Worm (Caenorhabditis elegans) whole organism, L2 larva: ENCODE results near the gene pigs-1.
A peak's percentile ranks its signal among the peaks of the same experiment; 100 is the strongest.

ENCODE experiments used
- C34F6.9 ChIP-seq: fragments of 150-350 bp; optimal IDR thresholded peaks from 2 replicates; lab custom pipeline; 2014; ENCODE audit warnings: missing biosample characterization, missing genetic modification characterization
- F13H6.1 ChIP-seq: sonication (generic microtip); optimal IDR thresholded peaks from 2 replicates; lab custom pipeline; 2016; ENCODE audit warnings: missing genetic modification characterization, missing compliant biosample characterization
- R02D3.7 ChIP-seq: fragments of 150-350 bp; optimal IDR thresholded peaks from 2 replicates; lab custom pipeline; 2014; ENCODE audit warnings: missing biosample characterization, missing genetic modification characterization
- Y55F3AM.14 ChIP-seq: fragments of 200-800 bp; sonication (Bioruptor generic); optimal IDR thresholded peaks from 2 replicates; lab custom pipeline; 2018; ENCODE audit warnings: mild to moderate bottlenecking, missing genetic modification characterization, missing compliant biosample characterization
- ZK546.5 ChIP-seq: sonication (generic microtip); optimal IDR thresholded peaks from 2 replicates; lab custom pipeline; 2017; ENCODE audit warnings: missing biosample characterization, missing genetic modification characterization
- alr-1 ChIP-seq: fragments of 150-350 bp; optimal IDR thresholded peaks from 2 replicates; lab custom pipeline; 2014; ENCODE audit warnings: missing biosample characterization, missing genetic modification characterization
- aly-2 ChIP-seq: fragments of 150-350 bp; optimal IDR thresholded peaks from 2 replicates; lab custom pipeline; 2014; ENCODE audit warnings: missing biosample characterization, missing genetic modification characterization
- blmp-1 ChIP-seq: sonication (generic microtip); optimal IDR thresholded peaks from 2 replicates; lab custom pipeline; 2017; ENCODE audit warnings: missing genetic modification characterization, mild to moderate bottlenecking, missing compliant biosample characterization, antibody characterized with exemption, moderate library complexity; ENCODE audit not compliant: insufficient read depth
- ceh-16 ChIP-seq: fragments of 150-350 bp; optimal IDR thresholded peaks from 2 replicates; lab custom pipeline; 2014; ENCODE audit warnings: missing biosample characterization, missing genetic modification characterization
- crh-2 ChIP-seq: sonication (generic microtip); optimal IDR thresholded peaks from 2 replicates; lab custom pipeline; 2017; ENCODE audit warnings: missing biosample characterization, missing genetic modification characterization
- dmd-4 ChIP-seq: sonication (generic microtip); optimal IDR thresholded peaks from 2 replicates; lab custom pipeline; 2017; ENCODE audit warnings: missing biosample characterization, missing genetic modification characterization
- egl-27 ChIP-seq: sonication (generic microtip); optimal IDR thresholded peaks from 3 replicates; lab custom pipeline; 2017; ENCODE audit warnings: missing biosample characterization, missing genetic modification reagents, missing genetic modification characterization
- gmeb-1 ChIP-seq: fragments of 150-350 bp; optimal IDR thresholded peaks from 2 replicates; lab custom pipeline; 2014; ENCODE audit warnings: missing biosample characterization, missing genetic modification characterization
- lin-11 ChIP-seq: fragments of 150-350 bp; sonication (generic microtip); optimal IDR thresholded peaks from 2 replicates; lab custom pipeline; 2014; ENCODE audit warnings: missing biosample characterization, missing genetic modification characterization, inconsistent platforms, mixed read lengths
- lin-13 ChIP-seq: fragments of 150-350 bp; optimal IDR thresholded peaks from 2 replicates; lab custom pipeline; 2014; ENCODE audit warnings: missing biosample characterization, missing genetic modification reagents, missing genetic modification characterization
- lin-39 ChIP-seq: fragments of 150-350 bp; optimal IDR thresholded peaks from 2 replicates; lab custom pipeline; 2014; ENCODE audit warnings: missing biosample characterization, missing genetic modification reagents, missing genetic modification characterization
- lsy-2 ChIP-seq, 2 experiments: fragments of 150-350 bp in 1 of 2; sonication (generic microtip) in 1 of 2; optimal IDR thresholded peaks; 2 replicates each; lab custom pipeline; 2014 to 2017; ENCODE audit warnings: missing biosample characterization in 2 of 2, missing genetic modification characterization in 2 of 2
- mab-5 ChIP-seq: fragments of 150-350 bp; optimal IDR thresholded peaks from 2 replicates; lab custom pipeline; 2014; ENCODE audit warnings: missing biosample characterization, missing genetic modification characterization
- mdl-1 ChIP-seq, 2 experiments: fragments of 150-350 bp in 1 of 2; sonication (generic microtip) in 1 of 2; optimal IDR thresholded peaks; 2 replicates each; lab custom pipeline; 2017; ENCODE audit warnings: missing biosample characterization in 2 of 2, missing genetic modification characterization in 2 of 2
- nhr-10 ChIP-seq: sonication (generic microtip); optimal IDR thresholded peaks from 2 replicates; lab custom pipeline; 2017; ENCODE audit warnings: missing biosample characterization, missing genetic modification characterization
- nhr-12 ChIP-seq: fragments of 150-350 bp; optimal IDR thresholded peaks from 2 replicates; lab custom pipeline; 2014; ENCODE audit warnings: missing biosample characterization, missing genetic modification characterization
- nhr-129 ChIP-seq: fragments of 150-350 bp; optimal IDR thresholded peaks from 2 replicates; lab custom pipeline; 2014; ENCODE audit warnings: missing biosample characterization, missing genetic modification characterization
- nhr-21 ChIP-seq: fragments of 150-350 bp; optimal IDR thresholded peaks from 2 replicates; lab custom pipeline; 2014; ENCODE audit warnings: missing biosample characterization, missing genetic modification characterization
- nhr-25 ChIP-seq: fragments of 150-350 bp; sonication (generic microtip); optimal IDR thresholded peaks from 3 replicates; lab custom pipeline; 2014; ENCODE audit warnings: missing biosample characterization, missing genetic modification characterization
- nhr-6 ChIP-seq: fragments of 150-350 bp; optimal IDR thresholded peaks from 2 replicates; lab custom pipeline; 2014; ENCODE audit warnings: missing biosample characterization, missing genetic modification characterization
- peb-1 ChIP-seq: fragments of 150-350 bp; optimal IDR thresholded peaks from 2 replicates; lab custom pipeline; 2014; ENCODE audit warnings: missing biosample characterization, missing genetic modification characterization
- sem-4 ChIP-seq: fragments of 150-350 bp; optimal IDR thresholded peaks from 2 replicates; lab custom pipeline; 2014; ENCODE audit warnings: missing biosample characterization, missing genetic modification reagents, missing genetic modification characterization
- skn-1 ChIP-seq: sonication (generic microtip); optimal IDR thresholded peaks from 2 replicates; lab custom pipeline; 2017; ENCODE audit warnings: missing biosample characterization, missing genetic modification characterization
- sma-3 ChIP-seq: sonication (generic microtip); optimal IDR thresholded peaks from 2 replicates; lab custom pipeline; 2016; ENCODE audit warnings: missing genetic modification reagents, missing genetic modification characterization, missing compliant biosample characterization
- sma-9 ChIP-seq, 2 experiments: fragments of 150-350 bp in 1 of 2; sonication (generic microtip) in 1 of 2; optimal IDR thresholded peaks; 2 replicates each; lab custom pipeline; 2014 to 2016; ENCODE audit warnings: missing genetic modification characterization in 2 of 2, mild to moderate bottlenecking in 1 of 2, missing biosample characterization in 1 of 2, missing compliant biosample characterization in 1 of 2, missing genetic modification reagents in 1 of 2, moderate library complexity in 1 of 2
- snpc-4 ChIP-seq: fragments of 150-350 bp; optimal IDR thresholded peaks from 2 replicates; lab custom pipeline; 2014; ENCODE audit warnings: missing biosample characterization, missing genetic modification characterization
- unc-39 ChIP-seq: fragments of 150-350 bp; optimal IDR thresholded peaks from 2 replicates; lab custom pipeline; 2014; ENCODE audit warnings: missing biosample characterization, missing genetic modification characterization
- unc-55 ChIP-seq: fragments of 150-350 bp; sonication (generic microtip); optimal IDR thresholded peaks from 3 replicates; lab custom pipeline; 2014; ENCODE audit warnings: missing biosample characterization, missing genetic modification reagents, missing genetic modification characterization
- zag-1 ChIP-seq: fragments of 150-350 bp; optimal IDR thresholded peaks from 2 replicates; lab custom pipeline; 2014; ENCODE audit warnings: missing biosample characterization, missing genetic modification characterization
- ztf-11 ChIP-seq: sonication (generic microtip); optimal IDR thresholded peaks from 2 replicates; lab custom pipeline; 2017; ENCODE audit warnings: missing biosample characterization, missing genetic modification characterization
- ztf-4 ChIP-seq: fragments of 150-350 bp; optimal IDR thresholded peaks from 2 replicates; lab custom pipeline; 2014; ENCODE audit warnings: missing biosample characterization, missing genetic modification characterization

Gene pigs-1

DNA sequence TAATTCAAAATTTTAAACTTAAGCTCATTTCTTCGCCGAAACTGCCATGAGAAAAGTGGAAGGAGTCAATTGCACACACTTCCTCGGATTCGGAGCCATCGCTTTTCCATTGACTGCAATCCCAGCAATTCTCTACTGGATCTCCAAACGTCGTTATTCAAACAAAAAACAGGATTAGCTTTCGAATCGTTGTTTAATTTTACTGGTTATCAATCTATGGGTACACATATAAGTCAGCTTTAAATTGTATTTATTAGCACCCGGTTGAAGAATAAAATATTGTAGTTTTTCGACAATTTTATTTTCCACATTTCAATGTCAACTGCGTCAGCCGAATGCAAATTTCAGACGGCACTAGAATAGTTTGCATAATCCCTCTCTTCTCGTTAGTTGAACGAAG is 18.9 kb downstream of the pigs-1 start, which contains the start of gene glt-3:
TSS of gene glt-3 (plus strand) at position 301 of the 400 bp plus-strand sequence.
- TF ChIP-seq sma-9 (GFP tag; optimal IDR thresholded peaks at IDR 0.05; lab: Kevin White, UChicago) (no peak), sma-9 (tag; optimal IDR thresholded peaks at IDR 0.05; lab: Kevin White, UChicago) (no peak)

- no peak for TF ChIP-seq egl-27 (tag; lab: Kevin White, UChicago)
- TF ChIP-seq unc-55, result peak; percentile 94
- TF ChIP-seq nhr-21, result peak; percentile 2
- peak; percentile 20 for TF ChIP-seq zag-1
- peak; percentile 10 for TF ChIP-seq snpc-4 (tag; lab: Kevin White, UChicago)
- no peak for TF ChIP-seq mab-5 (tag; lab: Kevin White, UChicago)
- peak; percentile 63 for TF ChIP-seq lin-13 (GFP tag; lab: Kevin White, UChicago)
- peak; percentile 86 for TF ChIP-seq C34F6.9 (tag; lab: Kevin White, UChicago)
- TF ChIP-seq lsy-2 (tag; optimal IDR thresholded peaks at IDR 0.05; lab: Kevin White, UChicago), result peak; percentile 16 to 90
- TF ChIP-seq F13H6.1 (tag; lab: Kevin White, UChicago), result peak; percentile 52
- TF ChIP-seq nhr-6, result no peak
- TF ChIP-seq ZK546.5 (tag; lab: Kevin White, UChicago), result peak; percentile 80
- TF ChIP-seq lin-11 (tag; lab: Kevin White, UChicago), result peak; percentile 84
- TF ChIP-seq sma-3, result peak; percentile 66
- TF ChIP-seq sma-9 (GFP tag; optimal IDR thresholded peaks at IDR 0.05; lab: Kevin White, UChicago), result peak; percentile 39
- TF ChIP-seq sma-9 (tag; optimal IDR thresholded peaks at IDR 0.05; lab: Kevin White, UChicago), result no peak
- no peak for TF ChIP-seq dmd-4 (tag; lab: Kevin White, UChicago)
- no peak for TF ChIP-seq R02D3.7
- TF ChIP-seq nhr-129, result peak; percentile 90
- TF ChIP-seq ztf-4 (tag; lab: Kevin White, UChicago), result no peak
- TF ChIP-seq gmeb-1 (tag; lab: Kevin White, UChicago), result peak; percentile 90
- peak; percentile 22 for TF ChIP-seq sem-4 (tag; lab: Kevin White, UChicago)
- TF ChIP-seq skn-1, result no peak
- TF ChIP-seq crh-2 (tag; lab: Kevin White, UChicago), result peak; percentile 94
Measured at ce11 chrIV:10128906-10129386, 19.9 kb downstream of the pigs-1 start, which contains the start of the genes gtbp-1 and K08F4.3. gtbp-1 (minus strand) TSS chrIV:10128956. K08F4.3 (plus strand) TSS chrIV:10129257.

DNA sequence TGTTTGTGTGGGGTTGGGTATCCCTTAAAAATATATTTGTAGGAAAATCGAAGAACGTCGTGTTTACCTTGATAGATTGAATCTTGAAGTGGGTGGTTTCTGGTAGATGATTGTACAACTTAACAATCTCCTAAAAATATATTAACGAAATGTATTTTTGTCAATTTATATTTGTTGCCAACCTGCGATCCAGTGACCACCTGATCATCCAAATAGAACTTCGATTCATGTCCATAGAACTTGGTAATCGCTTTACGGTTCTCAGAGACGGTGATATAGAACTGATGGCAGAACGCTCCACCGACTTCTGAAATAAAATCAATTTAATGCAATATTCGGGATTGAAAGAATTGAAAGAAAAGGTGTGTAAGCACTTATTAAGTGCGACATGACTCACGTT is 20.4 kb downstream of the pigs-1 start:
- TF ChIP-seq alr-1 (tag; lab: Kevin White, UChicago), result no peak
- TF ChIP-seq aly-2, result no peak

DNA sequence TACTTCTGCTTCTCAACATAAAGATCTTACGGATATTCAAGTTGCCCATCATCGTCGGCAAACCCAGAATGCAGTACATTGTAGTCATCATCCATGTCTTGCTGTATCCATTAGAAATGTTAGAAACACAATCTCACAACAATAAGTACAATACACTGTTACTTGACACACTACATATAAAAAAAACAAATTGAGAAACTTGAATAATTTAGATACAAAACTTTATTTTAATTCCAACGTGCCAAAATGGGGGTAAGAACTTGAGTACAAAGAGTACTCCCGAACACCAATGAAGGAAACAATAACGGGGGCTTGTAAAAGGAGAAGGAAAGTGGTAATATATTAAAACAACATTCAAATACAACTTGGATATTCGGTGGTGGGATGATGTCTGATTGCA is 22.3 kb downstream of the pigs-1 start, which contains the start of gene ctf-18:
TSS of gene ctf-18 (minus strand) at position 101 of the 400 bp plus-strand sequence.
- no peak for TF ChIP-seq gmeb-1 (tag; lab: Kevin White, UChicago)
- TF ChIP-seq lsy-2 (tag; optimal IDR thresholded peaks at IDR 0.05; lab: Kevin White, UChicago), result no peak
- no peak for TF ChIP-seq egl-27 (tag; lab: Kevin White, UChicago)
- no peak for TF ChIP-seq skn-1
- TF ChIP-seq ztf-11, result no peak
- TF ChIP-seq unc-39 (tag; lab: Kevin White, UChicago), result no peak
- TF ChIP-seq ztf-4 (tag; lab: Kevin White, UChicago), result no peak
- no peak for TF ChIP-seq nhr-6

DNA sequence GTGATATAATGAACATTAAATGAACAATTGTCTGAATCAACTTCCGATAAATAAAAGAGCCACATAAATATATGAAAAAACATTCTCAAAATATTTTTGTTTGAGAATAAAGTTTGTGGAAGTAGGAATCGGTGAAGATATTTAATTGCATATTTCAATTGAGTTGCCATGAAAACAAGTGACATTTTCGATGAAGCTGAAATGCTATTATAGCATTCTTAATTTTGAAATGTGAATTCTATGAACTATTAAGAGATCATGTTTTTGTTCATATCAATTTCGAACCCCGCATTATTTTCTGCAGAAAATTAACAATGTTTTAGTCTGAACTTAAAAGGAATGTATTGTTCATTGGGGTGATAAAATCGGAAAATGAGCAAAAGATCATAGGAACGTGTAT is 26.6 kb downstream of the pigs-1 start, which contains the start of gene irld-21:
TSS of gene irld-21 (minus strand) at position 101 of the 400 bp plus-strand sequence.
- TF ChIP-seq lin-13 (GFP tag; lab: Kevin White, UChicago), result no peak
- no peak for TF ChIP-seq skn-1
- no peak for TF ChIP-seq Y55F3AM.14 (GFP tag; lab: Kevin White, UChicago)
- TF ChIP-seq mdl-1 (tag; optimal IDR thresholded peaks at IDR 0.05; lab: Kevin White, UChicago), result no peak
- TF ChIP-seq nhr-12, result no peak
- no peak for TF ChIP-seq nhr-25 (tag; lab: Kevin White, UChicago)
- TF ChIP-seq lin-11 (tag; lab: Kevin White, UChicago), result no peak
- no peak for TF ChIP-seq dmd-4 (tag; lab: Kevin White, UChicago)
- TF ChIP-seq nhr-129, result no peak
- TF ChIP-seq lsy-2 (tag; optimal IDR thresholded peaks at IDR 0.05; lab: Kevin White, UChicago), result no peak
- TF ChIP-seq ztf-4 (tag; lab: Kevin White, UChicago), result no peak
- TF ChIP-seq C34F6.9 (tag; lab: Kevin White, UChicago), result no peak

DNA sequence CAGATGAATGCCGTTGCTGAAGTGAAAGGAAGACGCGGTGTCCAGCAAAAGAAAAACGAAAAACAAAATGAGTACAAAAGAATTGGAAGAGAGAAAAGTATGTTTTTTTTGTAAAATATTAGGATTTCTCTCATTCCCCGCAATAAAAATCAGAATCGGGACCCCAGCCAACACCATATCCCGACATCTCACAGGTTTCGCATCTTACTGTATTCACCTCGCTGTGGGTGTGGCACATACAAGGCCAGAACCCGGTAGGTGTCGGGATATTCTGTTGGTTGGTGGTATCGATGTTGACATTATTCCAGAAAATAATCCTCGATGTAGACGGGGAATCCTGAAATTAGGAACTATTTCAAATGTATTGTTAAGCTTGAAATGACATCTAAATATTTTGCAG is 32.1 kb downstream of the pigs-1 start:
- TF ChIP-seq ceh-16 (tag; lab: Kevin White, UChicago) (no peak), F13H6.1 (tag; lab: Kevin White, UChicago) (no peak), sma-3 (no peak), ztf-11 (no peak), Y55F3AM.14 (GFP tag; lab: Kevin White, UChicago) (no peak), unc-55 (no peak), nhr-10 (tag; lab: Kevin White, UChicago) (no peak), mab-5 (tag; lab: Kevin White, UChicago) (no peak), blmp-1 (no peak), lin-39 (tag; lab: Kevin White, UChicago) (no peak), peb-1 (tag; lab: Kevin White, UChicago) (no peak), lin-11 (tag; lab: Kevin White, UChicago) (no peak), unc-39 (tag; lab: Kevin White, UChicago) (no peak), gmeb-1 (tag; lab: Kevin White, UChicago) (no peak), alr-1 (tag; lab: Kevin White, UChicago) (no peak)
